Worm (Caenorhabditis elegans) whole organism, L4/young adult: ENCODE results near the gene amt-2.

Experiments used
- W03F9.2 ChIP-seq: fragments of 150-350 bp; optimal IDR thresholded peaks from 2 replicates; lab custom pipeline; 2014; ENCODE audit warnings: missing biosample characterization, missing genetic modification characterization
- dao-5 ChIP-seq: sonication (generic microtip); optimal IDR thresholded peaks from 2 replicates; lab custom pipeline; 2016; ENCODE audit warnings: missing genotype, missing genetic modification characterization, moderate library complexity, missing compliant biosample characterization
- him-1 ChIP-seq: sonication (generic microtip); optimal IDR thresholded peaks from 2 replicates; lab custom pipeline; 2016; ENCODE audit warnings: missing genotype, missing genetic modification reagents, missing genetic modification characterization, missing compliant biosample characterization

amt-2 gene

DNA sequence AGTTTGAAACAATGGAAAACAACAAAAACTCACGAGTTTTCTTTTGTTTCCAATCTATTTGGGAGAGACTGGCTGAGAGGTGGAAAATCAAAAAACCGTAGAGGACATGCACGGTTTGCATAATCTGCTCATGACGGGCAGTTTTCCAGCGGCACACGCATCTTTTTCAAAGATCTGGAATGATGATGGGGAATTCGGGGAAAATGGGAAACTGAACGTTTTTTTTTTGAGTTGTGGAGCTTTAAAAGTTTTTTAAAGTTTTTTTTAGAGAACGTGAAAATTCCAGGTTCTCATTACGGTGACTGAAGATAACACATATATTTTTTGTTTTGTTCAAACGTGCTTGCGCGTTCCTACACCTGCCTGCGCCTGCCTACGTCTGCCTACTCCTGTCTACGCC is 34.4 kb downstream of the amt-2 start, which contains the start of gene C39E9.7:
TSS of gene C39E9.7 (minus strand) at position 101 of the 400 bp plus-strand sequence.
- TF ChIP-seq W03F9.2 (tag; lab: Kevin White, UChicago) (no peak), him-1 (tag; lab: Kevin White, UChicago) (no peak), dao-5 (no peak)

DNA sequence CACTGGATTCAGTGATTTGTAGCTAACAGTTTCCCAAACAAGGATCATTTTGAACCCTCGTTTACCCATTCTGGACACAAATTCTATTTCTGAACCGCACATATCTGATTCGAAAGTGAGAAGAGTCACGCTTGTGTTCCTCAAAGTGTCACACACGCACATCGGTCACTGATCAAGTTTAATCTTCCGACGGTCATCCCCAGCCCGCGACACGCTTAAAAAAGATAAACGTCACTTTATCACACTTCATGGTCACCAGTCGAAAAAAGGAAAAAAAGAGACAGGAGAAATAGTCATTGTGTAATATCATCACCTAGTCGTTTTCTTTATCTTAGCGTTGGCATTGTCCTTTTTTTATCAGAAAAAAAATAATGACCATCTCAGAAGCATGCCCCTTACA is 35.5 kb downstream of the amt-2 start:
- TF ChIP-seq W03F9.2 (tag; lab: Kevin White, UChicago) (no peak), dao-5 (no peak), him-1 (tag; lab: Kevin White, UChicago) (no peak)

DNA sequence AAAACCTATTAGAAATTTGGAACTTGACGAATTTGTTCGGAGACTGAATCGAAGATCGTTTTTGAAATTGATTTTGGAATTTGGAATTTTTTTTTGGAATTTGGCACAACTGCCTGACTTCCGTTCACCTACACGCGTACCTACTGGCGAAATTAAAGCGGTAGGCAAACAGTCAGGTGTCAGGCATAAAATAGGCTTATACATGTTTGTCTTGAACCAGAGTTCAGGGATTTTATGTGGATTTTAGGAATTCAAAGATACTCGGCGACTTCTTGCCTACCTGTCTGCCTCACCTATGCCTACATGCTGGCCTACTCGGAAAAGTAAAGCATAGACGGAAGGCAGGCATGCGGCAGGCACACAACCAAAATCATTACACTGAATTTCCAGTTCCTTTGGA is 36.2 kb downstream of the amt-2 start:
- TF ChIP-seq W03F9.2 (tag; lab: Kevin White, UChicago) (no peak), him-1 (tag; lab: Kevin White, UChicago) (no peak), dao-5 (no peak)

- TF ChIP-seq W03F9.2 (tag; lab: Kevin White, UChicago) (no peak), dao-5 (no peak), him-1 (tag; lab: Kevin White, UChicago) (no peak)
These were observed 36.9 kb downstream of the amt-2 start, which contains the start of gene C39E9.8 for ce11 chrIV:13079119-13079518. Gene C39E9.8 (plus strand): TSS chrIV:13079446.

- TF ChIP-seq him-1 (tag; lab: Kevin White, UChicago) = no peak
These were observed 38.0 kb downstream of the amt-2 start for ce11 chrIV:13080185-13080584.

- no peak for TF ChIP-seq him-1 (tag; lab: Kevin White, UChicago)
These were observed 38.7 kb downstream of the amt-2 start for ce11 chrIV:13080861-13081260.

ce11 chrIV:13082106-13082505 is 39.9 kb downstream of the amt-2 start:
- no peak for TF ChIP-seq W03F9.2 (tag; lab: Kevin White, UChicago)
- TF ChIP-seq him-1 (tag; lab: Kevin White, UChicago) = no peak
- no peak for TF ChIP-seq dao-5

ce11 chrIV:13082836-13083763 is 40.9 kb downstream of the amt-2 start:
- TF ChIP-seq dao-5 = no peak
- no peak for TF ChIP-seq him-1 (tag; lab: Kevin White, UChicago)

- TF ChIP-seq him-1 (tag; lab: Kevin White, UChicago) (no peak), dao-5 (no peak), W03F9.2 (tag; lab: Kevin White, UChicago) (no peak)
These were observed 43.5 kb downstream of the amt-2 start for ce11 chrIV:13085675-13086074.

- TF ChIP-seq him-1 (tag; lab: Kevin White, UChicago) (no peak), dao-5 (no peak), W03F9.2 (tag; lab: Kevin White, UChicago) (no peak)
These were observed 44.5 kb downstream of the amt-2 start, which contains the start of gene spin-2 for ce11 chrIV:13086705-13087104. Gene spin-2 (plus strand): TSS chrIV:13087005.

DNA sequence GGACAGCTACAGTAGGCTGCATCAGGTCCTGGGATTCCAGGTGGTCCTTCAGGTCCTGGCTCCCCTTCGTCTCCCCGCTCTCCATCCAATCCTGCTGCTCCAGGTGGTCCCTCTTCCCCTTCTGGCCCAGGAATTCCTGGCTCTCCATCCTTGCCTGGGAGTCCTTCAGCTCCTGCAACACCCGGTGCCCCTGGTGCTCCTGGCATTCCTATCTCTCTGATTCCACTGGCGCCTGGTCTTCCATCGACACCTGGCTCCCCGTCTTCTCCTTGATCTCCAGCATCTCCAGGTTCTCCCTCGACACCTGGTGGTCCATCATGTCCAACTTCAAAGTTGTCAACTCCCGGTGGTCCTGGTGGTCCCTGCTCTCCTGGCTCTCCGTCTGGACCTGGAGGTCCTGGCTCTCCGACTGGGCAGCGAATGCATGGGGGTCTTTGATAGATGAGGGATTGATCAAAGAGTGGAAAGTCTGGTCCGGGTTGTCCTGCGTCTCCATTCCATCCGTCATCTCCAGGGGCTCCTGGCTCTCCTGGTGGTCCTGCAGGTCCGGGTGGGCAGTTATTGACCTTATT is 47.6 kb downstream of the amt-2 start:
- TF ChIP-seq dao-5 = no peak
- no peak for TF ChIP-seq W03F9.2 (tag; lab: Kevin White, UChicago)
- no peak for TF ChIP-seq him-1 (tag; lab: Kevin White, UChicago)

DNA sequence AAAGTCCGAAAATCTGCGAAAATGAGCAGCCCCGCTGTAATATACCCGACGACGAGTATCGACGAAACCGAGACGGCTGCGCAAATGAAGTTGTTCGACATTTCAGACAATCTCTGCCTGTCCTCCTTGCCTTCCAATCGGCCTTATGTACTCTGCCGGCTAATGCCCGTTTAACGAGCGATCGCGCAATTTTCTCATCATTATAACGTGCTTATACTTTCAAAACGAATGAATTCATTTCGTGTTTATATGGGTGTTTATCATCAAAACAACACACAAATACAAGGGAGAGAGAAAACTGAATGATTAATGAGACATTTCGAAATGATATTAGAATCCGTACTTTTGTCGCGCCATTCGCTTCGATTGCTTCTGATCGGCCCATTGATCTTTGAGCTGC is 48.8 kb downstream of the amt-2 start, which contains the start of gene col-132:
TSS of gene col-132 (minus strand) at position 101 of the 400 bp plus-strand sequence.
- TF ChIP-seq dao-5 (no peak), him-1 (tag; lab: Kevin White, UChicago) (no peak), W03F9.2 (tag; lab: Kevin White, UChicago) (no peak)

ce11 chrIV:13093677-13094076 is 51.5 kb downstream of the amt-2 start, which contains the start of the genes prcc-1 and C39E9.12:
Gene prcc-1 (minus strand): TSS chrIV:13093795.
Gene C39E9.12 (plus strand): TSS chrIV:13094007.
- TF ChIP-seq W03F9.2 (tag; lab: Kevin White, UChicago) = no peak

DNA sequence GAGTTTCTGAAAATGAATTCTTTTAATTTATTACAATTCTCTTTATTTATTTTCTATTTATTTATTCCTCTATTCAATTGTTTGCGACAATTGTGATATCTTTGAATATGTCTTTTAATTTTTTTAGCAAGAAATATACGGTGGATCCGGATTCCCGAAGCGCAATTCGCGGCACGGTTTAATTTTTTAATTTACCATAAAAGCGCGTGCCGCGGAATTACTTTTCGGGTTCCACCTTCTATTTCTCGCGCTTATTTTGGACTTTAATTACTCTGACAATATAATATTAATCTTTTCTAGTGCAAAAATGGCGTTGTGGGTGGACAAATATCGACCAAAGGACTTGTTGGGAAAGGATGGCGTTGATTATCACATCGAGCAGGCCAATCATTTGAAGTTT is 53.3 kb downstream of the amt-2 start, which contains the start of gene rfc-3:
TSS of gene rfc-3 (plus strand) at position 301 of the 400 bp plus-strand sequence.
- TF ChIP-seq him-1 (tag; lab: Kevin White, UChicago) (no peak), W03F9.2 (tag; lab: Kevin White, UChicago) (no peak), dao-5 (no peak)
